Worm (Caenorhabditis elegans) whole organism, young adult: Measurements from ENCODE around the gene Y62H9A.11.

Experiments
- F49E8.2 ChIP-seq: sonication (generic microtip); optimal IDR thresholded peaks from 3 replicates; lab custom pipeline; 2017; ENCODE audit warnings: missing genetic modification characterization, mild to moderate bottlenecking, missing compliant biosample characterization, antibody characterized with exemption, moderate library complexity; ENCODE audit not compliant: insufficient read depth
- Y67H2A.10 ChIP-seq: fragments of 200-800 bp; sonication (Bioruptor generic); conservative IDR thresholded peaks from 2 replicates; pipeline ENCODE4 v1.3.6; 2022; ENCODE audit warnings: missing genetic modification reagents, missing genetic modification characterization, missing compliant biosample characterization
- aptf-3 ChIP-seq: fragments of 200-800 bp; sonication (Bioruptor generic); IDR thresholded peaks from 2 replicates; pipeline ENCODE4 v1.3.6; 2022; ENCODE audit warnings: missing genetic modification characterization, missing compliant biosample characterization
- ets-4 ChIP-seq: fragments of 200-800 bp; sonication (Bioruptor generic); optimal IDR thresholded peaks from 2 replicates; lab custom pipeline; 2018; ENCODE audit warnings: mild to moderate bottlenecking, missing genetic modification characterization, missing compliant biosample characterization
- lin-54 ChIP-seq: fragments of 200-800 bp; sonication (Bioruptor generic); optimal IDR thresholded peaks from 2 replicates; lab custom pipeline; 2018; ENCODE audit warnings: mild to moderate bottlenecking, missing genetic modification characterization, missing compliant biosample characterization
- snpc-1.3 ChIP-seq: sonication (generic microtip); optimal IDR thresholded peaks from 2 replicates; lab custom pipeline; 2017; ENCODE audit warnings: missing genetic modification characterization, mild to moderate bottlenecking, missing compliant biosample characterization, antibody characterized with exemption, moderate library complexity, missing genotype, missing genetic modification reagents; ENCODE audit not compliant: insufficient read depth
- unc-62 ChIP-seq: fragments of 150-350 bp; optimal IDR thresholded peaks from 2 replicates; lab custom pipeline; 2014; ENCODE audit warnings: missing biosample characterization, missing genetic modification reagents, missing genetic modification characterization
- ztf-6 ChIP-seq: fragments of 200-800 bp; sonication (Bioruptor generic); IDR thresholded peaks from 2 replicates; pipeline ENCODE4 v1.3.6; 2022; ENCODE audit warnings: missing genetic modification reagents, missing genetic modification characterization, missing compliant biosample characterization

DNA sequence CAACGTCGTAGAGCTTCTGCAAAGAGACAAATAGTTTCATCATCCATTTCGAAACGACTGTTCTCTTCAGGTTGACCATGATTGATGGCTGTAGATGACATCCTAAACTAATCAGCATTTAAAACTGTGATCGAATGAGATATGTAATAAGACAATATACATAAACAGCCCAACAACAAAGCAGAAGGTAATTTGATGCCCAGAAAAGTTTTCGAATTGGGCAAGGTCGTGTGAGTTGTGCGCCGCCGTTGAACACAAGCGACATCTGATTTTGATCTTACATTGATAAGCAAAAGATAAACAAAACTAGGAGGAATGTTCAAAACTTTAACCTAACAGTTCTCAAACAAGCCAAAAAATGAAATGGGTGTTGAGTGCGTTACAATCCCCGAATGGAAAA is 21.6 kb downstream of the Y62H9A.11 start, which contains the start of gene Y62H9A.7:
- no peak for TF ChIP-seq unc-62
- TF ChIP-seq F49E8.2 (tag; lab: Kevin White, UChicago), result no peak
- no peak for TF ChIP-seq ztf-6
- TF ChIP-seq lin-54 (GFP tag; lab: Kevin White, UChicago), result no peak
- no peak for TF ChIP-seq aptf-3 (GFP tag; lab: Robert Waterston, UW)
- no peak for TF ChIP-seq Y67H2A.10 (GFP tag; lab: Robert Waterston, UW)
- TF ChIP-seq snpc-1.3 (tag; lab: Kevin White, UChicago), result no peak
- no peak for TF ChIP-seq ets-4
